Worm (Caenorhabditis elegans): ENCODE data around the gene pqn-70.

ce11 chrV:11265482-11265881, 37.0 kb upstream of the pqn-70 start, which contains the start of gene cln-3.1:
- TF ChIP-seq ref-1 (GFP tag; conservative IDR thresholded peaks at IDR 0.05) (no peak), ztf-23 (GFP tag; IDR thresholded peaks at IDR 0.05) (no peak), tab-1 (GFP tag; IDR thresholded peaks at IDR 0.05) (no peak), flt-1 (GFP tag; IDR thresholded peaks at IDR 0.05) (no peak)

Measured in whole organism, midembryonic.